Worm (Caenorhabditis elegans) whole organism, L1 larva: ENCODE measurements around the gene pho-1.
A peak's percentile ranks its signal among the peaks of the same experiment; 100 is the strongest.

Experiments
- C16A3.4 ChIP-seq: fragments of 150-350 bp; optimal IDR thresholded peaks from 2 replicates; lab custom pipeline; 2014; ENCODE audit warnings: missing biosample characterization, missing genetic modification characterization
- C34B4.2 ChIP-seq: sonication (generic microtip); optimal IDR thresholded peaks from 2 replicates; lab custom pipeline; 2017; ENCODE audit warnings: mild to moderate bottlenecking, missing genetic modification characterization, missing compliant biosample characterization
- F16B12.6 ChIP-seq: fragments of 150-350 bp; optimal IDR thresholded peaks from 2 replicates; lab custom pipeline; 2014; ENCODE audit warnings: missing biosample characterization, missing genetic modification characterization
- ceh-63 ChIP-seq: fragments of 200-800 bp; sonication (Bioruptor generic); optimal IDR thresholded peaks from 2 replicates; lab custom pipeline; 2018; ENCODE audit warnings: mild to moderate bottlenecking, missing genetic modification characterization, missing compliant biosample characterization
- ceh-8 ChIP-seq: fragments of 200-800 bp; sonication (Bioruptor generic); optimal IDR thresholded peaks from 2 replicates; lab custom pipeline; 2018; ENCODE audit warnings: mild to moderate bottlenecking, missing genetic modification characterization, moderate library complexity, missing compliant biosample characterization
- ceh-82 ChIP-seq, 3 experiments: fragments of 150-350 bp in 1 of 3; sonication (generic microtip) in 2 of 3; optimal IDR thresholded peaks; 2 replicates each; lab custom pipeline; 2014 to 2017; ENCODE audit warnings: missing biosample characterization in 3 of 3, missing genetic modification characterization in 3 of 3
- dsc-1 ChIP-seq: sonication (generic microtip); optimal IDR thresholded peaks from 2 replicates; lab custom pipeline; 2016; ENCODE audit warnings: mild to moderate bottlenecking, missing genetic modification characterization, missing compliant biosample characterization
- efl-1 ChIP-seq, 4 experiments: fragments of 150-350 bp; optimal IDR thresholded peaks in 3 of 4; peaks in 1 of 4; 1 replicate in 1 of 4; 2 replicates in 3 of 4; lab custom pipeline; 2014; ENCODE audit warnings: missing biosample characterization in 2 of 4, missing genetic modification characterization in 2 of 4, missing genetic modification reagents in 2 of 4
- efl-3 ChIP-seq: fragments of 200-800 bp; sonication (Bioruptor generic); optimal IDR thresholded peaks from 2 replicates; lab custom pipeline; 2018; ENCODE audit warnings: mild to moderate bottlenecking, missing genetic modification characterization, missing compliant biosample characterization
- egl-13 ChIP-seq: sonication (generic microtip); optimal IDR thresholded peaks from 2 replicates; lab custom pipeline; 2016; ENCODE audit warnings: missing genotype, missing genetic modification reagents, missing genetic modification characterization, missing compliant biosample characterization
- elt-3 ChIP-seq, 6 experiments: fragments of 150-350 bp in 1 of 6; sonication (generic microtip); optimal IDR thresholded peaks; 2 replicates each; lab custom pipeline; 2017 to 2018; ENCODE audit warnings: missing biosample characterization in 6 of 6, missing genetic modification characterization in 6 of 6, inconsistent platforms in 1 of 6
- ets-5 ChIP-seq: fragments of 200-800 bp; sonication (Bioruptor generic); IDR thresholded peaks from 2 replicates; pipeline ENCODE4 v1.3.6; 2022; ENCODE audit warnings: missing genetic modification characterization, missing compliant biosample characterization
- fkh-4 ChIP-seq: sonication (generic microtip); optimal IDR thresholded peaks from 2 replicates; lab custom pipeline; 2016; ENCODE audit warnings: missing compliant biosample characterization, missing genetic modification characterization, borderline replicate concordance
- hlh-4 ChIP-seq: sonication (generic microtip); optimal IDR thresholded peaks from 2 replicates; lab custom pipeline; 2016; ENCODE audit warnings: mild to moderate bottlenecking, missing genetic modification characterization, missing compliant biosample characterization
- jun-1 ChIP-seq: fragments of 150-350 bp; optimal IDR thresholded peaks from 2 replicates; lab custom pipeline; 2014; ENCODE audit warnings: missing biosample characterization, missing genetic modification reagents, missing genetic modification characterization
- lin-14 ChIP-seq: fragments of 200-800 bp; sonication (Bioruptor generic); optimal IDR thresholded peaks from 2 replicates; lab custom pipeline; 2018; ENCODE audit warnings: mild to moderate bottlenecking, missing genetic modification characterization, moderate library complexity, missing compliant biosample characterization
- lin-15B ChIP-seq: fragments of 150-350 bp; sonication (generic microtip); optimal IDR thresholded peaks from 3 replicates; lab custom pipeline; 2014; ENCODE audit warnings: missing biosample characterization, missing genetic modification characterization
- lin-35 ChIP-seq, 2 experiments: fragments of 150-350 bp; optimal IDR thresholded peaks; 2 replicates each; lab custom pipeline; 2014; ENCODE audit warnings: missing biosample characterization in 2 of 2, missing genetic modification characterization in 2 of 2, missing genetic modification reagents in 2 of 2
- lin-39 ChIP-seq: fragments of 150-350 bp; optimal IDR thresholded peaks from 2 replicates; lab custom pipeline; 2014; ENCODE audit warnings: missing biosample characterization, missing genetic modification reagents, missing genetic modification characterization
- lir-3 ChIP-seq: sonication (generic microtip); optimal IDR thresholded peaks from 2 replicates; lab custom pipeline; 2016; ENCODE audit warnings: mild to moderate bottlenecking, missing genetic modification characterization, moderate library complexity, missing compliant biosample characterization; ENCODE audit not compliant: poor library complexity
- lsy-2 ChIP-seq, 2 experiments: fragments of 150-350 bp; optimal IDR thresholded peaks; 2 replicates each; lab custom pipeline; 2014; ENCODE audit warnings: missing biosample characterization in 2 of 2, missing genetic modification characterization in 2 of 2
- mdl-1 ChIP-seq, 2 experiments: fragments of 150-350 bp; optimal IDR thresholded peaks; 2 replicates each; lab custom pipeline; 2014 to 2017; ENCODE audit warnings: missing biosample characterization in 2 of 2, missing genetic modification characterization in 2 of 2, inconsistent platforms in 1 of 2
- mef-2 ChIP-seq: fragments of 150-350 bp; optimal IDR thresholded peaks from 2 replicates; lab custom pipeline; 2014; ENCODE audit warnings: missing biosample characterization, missing genetic modification characterization
- mep-1 ChIP-seq: fragments of 150-350 bp; optimal IDR thresholded peaks from 2 replicates; lab custom pipeline; 2014; ENCODE audit warnings: missing biosample characterization, missing genetic modification characterization
- nhr-11 ChIP-seq: fragments of 150-350 bp; optimal IDR thresholded peaks from 2 replicates; lab custom pipeline; 2014; ENCODE audit warnings: missing biosample characterization, missing genetic modification characterization
- nhr-12 ChIP-seq: sonication (generic microtip); optimal IDR thresholded peaks from 2 replicates; lab custom pipeline; 2017; ENCODE audit warnings: missing biosample characterization, missing genetic modification characterization
- nhr-19 ChIP-seq: fragments of 200-800 bp; sonication (Bioruptor generic); conservative IDR thresholded peaks from 2 replicates; pipeline ENCODE4 v1.3.6; 2022; ENCODE audit warnings: missing genetic modification characterization, missing compliant biosample characterization
- nhr-20 ChIP-seq: sonication (generic microtip); optimal IDR thresholded peaks from 2 replicates; lab custom pipeline; 2016; ENCODE audit warnings: mild to moderate bottlenecking, missing genetic modification characterization, missing compliant biosample characterization
- nhr-47 ChIP-seq: sonication (generic microtip); optimal IDR thresholded peaks from 2 replicates; lab custom pipeline; 2016; ENCODE audit warnings: mild to moderate bottlenecking, missing genetic modification characterization, moderate library complexity, missing compliant biosample characterization
- nhr-71 ChIP-seq: sonication (generic microtip); optimal IDR thresholded peaks from 2 replicates; lab custom pipeline; 2016; ENCODE audit warnings: mild to moderate bottlenecking, missing genetic modification characterization, moderate library complexity, missing compliant biosample characterization
- nhr-90 ChIP-seq: sonication (generic microtip); optimal IDR thresholded peaks from 2 replicates; lab custom pipeline; 2016; ENCODE audit warnings: mild to moderate bottlenecking, missing genetic modification characterization, missing compliant biosample characterization; ENCODE audit not compliant: poor library complexity
- rnt-1 ChIP-seq: sonication (generic microtip); optimal IDR thresholded peaks from 2 replicates; lab custom pipeline; 2016; ENCODE audit warnings: mild to moderate bottlenecking, missing genetic modification characterization, moderate library complexity, missing compliant biosample characterization
- snu-23 ChIP-seq: sonication (generic microtip); optimal IDR thresholded peaks from 2 replicates; lab custom pipeline; 2016; ENCODE audit warnings: missing genetic modification characterization, missing compliant biosample characterization
- sptf-1 ChIP-seq: fragments of 150-350 bp; optimal IDR thresholded peaks from 2 replicates; lab custom pipeline; 2014; ENCODE audit warnings: missing biosample characterization, missing genetic modification characterization
- swsn-7 ChIP-seq: sonication (generic microtip); optimal IDR thresholded peaks from 2 replicates; lab custom pipeline; 2016; ENCODE audit warnings: missing genetic modification characterization, missing compliant biosample characterization
- unc-130 ChIP-seq: fragments of 150-350 bp; optimal IDR thresholded peaks from 2 replicates; lab custom pipeline; 2017; ENCODE audit warnings: missing biosample characterization, missing genetic modification characterization, inconsistent platforms
- unc-62 ChIP-seq: fragments of 150-350 bp; optimal IDR thresholded peaks from 2 replicates; lab custom pipeline; 2014; ENCODE audit warnings: missing biosample characterization, missing genetic modification reagents, missing genetic modification characterization
- unc-86 ChIP-seq: sonication (generic microtip); optimal IDR thresholded peaks from 2 replicates; lab custom pipeline; 2016; ENCODE audit warnings: missing genetic modification characterization, missing compliant biosample characterization
- xbp-1 ChIP-seq: sonication (generic microtip); optimal IDR thresholded peaks from 2 replicates; lab custom pipeline; 2016; ENCODE audit warnings: missing genetic modification characterization, missing compliant biosample characterization
- zag-1 ChIP-seq: fragments of 150-350 bp; optimal IDR thresholded peaks from 2 replicates; lab custom pipeline; 2014; ENCODE audit warnings: missing biosample characterization, missing genetic modification characterization

pho-1 gene

DNA sequence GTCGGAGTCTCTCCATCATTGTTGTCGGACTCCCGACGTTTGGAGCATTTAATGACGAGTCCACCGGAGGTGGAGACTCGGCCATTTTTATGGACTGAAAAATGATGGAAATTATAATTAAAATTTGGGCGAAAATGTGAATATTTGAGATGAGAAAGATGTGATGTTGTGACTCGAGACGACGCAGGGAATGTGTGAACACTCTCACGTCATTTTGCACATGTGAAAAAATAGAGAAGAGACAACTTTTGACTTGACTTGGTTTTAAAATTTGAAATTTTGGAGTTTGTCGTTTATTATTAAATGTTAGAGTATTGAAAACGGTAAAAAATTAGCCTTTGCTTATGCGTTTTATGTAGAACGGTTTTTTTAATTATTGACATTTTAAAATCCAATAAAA is 10.4 kb downstream of the pho-1 start, which contains the start of gene dsh-1:
TSS of gene dsh-1 (minus strand) at position 101 of the 400 bp plus-strand sequence.
- TF ChIP-seq ceh-63, result no peak
- TF ChIP-seq lin-35 (GFP tag; optimal IDR thresholded peaks at IDR 0.05; lab: Kevin White, UChicago), result peak in 1 of 2 experiments; percentile 2
- TF ChIP-seq F16B12.6 (tag; lab: Kevin White, UChicago), result peak; percentile 68

DNA sequence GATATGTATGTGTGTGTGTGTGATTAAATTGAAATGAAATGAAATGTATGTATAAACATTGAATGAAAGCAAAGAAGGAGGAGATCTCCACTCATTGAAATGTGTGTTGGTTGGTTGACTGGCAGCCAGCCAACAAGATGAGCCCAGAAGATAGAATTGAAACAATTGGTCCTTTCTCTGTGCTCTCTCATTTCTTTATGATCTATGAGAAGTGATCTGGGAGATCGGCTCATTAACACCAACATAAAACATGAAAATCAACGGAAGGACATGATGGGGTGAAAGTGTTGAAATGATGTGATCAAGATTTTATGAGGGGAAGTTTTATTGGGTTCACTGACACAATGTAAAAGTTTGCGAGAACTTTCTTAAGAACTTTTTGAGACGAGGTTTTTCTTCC is 12.8 kb downstream of the pho-1 start:
- peak; percentile 41 for TF ChIP-seq nhr-71 (tag; lab: Kevin White, UChicago)
- peak; percentile 32 for TF ChIP-seq dsc-1 (tag; lab: Kevin White, UChicago)
- TF ChIP-seq ets-5 (GFP tag; lab: Robert Waterston, UW), result no peak
- TF ChIP-seq mef-2 (tag; lab: Kevin White, UChicago), result no peak
- peak in 1 of 2 experiments; percentile 1 for TF ChIP-seq lsy-2 (tag; optimal IDR thresholded peaks at IDR 0.05; lab: Kevin White, UChicago)
- TF ChIP-seq ceh-82 (tag; optimal IDR thresholded peaks at IDR 0.05; lab: Kevin White, UChicago), result no peak
- peak; percentile 1 for TF ChIP-seq snu-23
- peak; percentile 72 for TF ChIP-seq rnt-1
- no peak for TF ChIP-seq lin-39
- no peak for TF ChIP-seq C34B4.2 (tag; lab: Kevin White, UChicago)
- peak; percentile 5 for TF ChIP-seq lin-14 (GFP tag; lab: Kevin White, UChicago)

DNA sequence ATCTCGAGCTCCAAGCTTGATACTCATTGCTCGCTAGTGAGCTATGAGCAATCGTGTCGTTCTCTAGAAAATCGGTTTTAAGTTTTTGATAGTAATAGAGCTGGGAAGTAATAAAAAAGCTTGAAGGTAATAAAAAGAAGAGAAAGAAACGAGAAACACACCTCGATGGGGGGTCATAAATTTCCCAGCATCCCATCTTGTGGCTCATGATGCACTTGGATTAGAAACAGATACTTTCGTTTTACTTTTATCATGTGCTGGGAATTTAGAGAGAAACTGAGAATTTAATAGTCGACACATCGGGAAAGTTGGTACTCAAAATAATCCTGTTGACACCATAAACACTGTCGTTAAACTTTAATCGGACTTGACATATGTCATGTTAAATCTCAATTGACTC is 15.0 kb downstream of the pho-1 start:
- no peak for TF ChIP-seq hlh-4 (tag; lab: Kevin White, UChicago)
- TF ChIP-seq lin-15B, result no peak
- TF ChIP-seq snu-23, result peak; percentile 16
- TF ChIP-seq nhr-71 (tag; lab: Kevin White, UChicago), result peak; percentile 36
- no peak for TF ChIP-seq nhr-11 (tag; lab: Kevin White, UChicago)
- TF ChIP-seq rnt-1, result peak; percentile 65
- TF ChIP-seq nhr-20, result no peak
- no peak for TF ChIP-seq C34B4.2 (tag; lab: Kevin White, UChicago)
- peak; percentile 16 for TF ChIP-seq unc-130 (tag; lab: Kevin White, UChicago)
- no peak for TF ChIP-seq unc-62 (GFP tag; lab: Kevin White, UChicago)
- peak; percentile 73 for TF ChIP-seq fkh-4 (tag; lab: Kevin White, UChicago)
- TF ChIP-seq C16A3.4 (tag; lab: Kevin White, UChicago), result peak; percentile 2
- TF ChIP-seq lir-3, result no peak
- TF ChIP-seq dsc-1 (tag; lab: Kevin White, UChicago), result peak; percentile 96
- peak in 1 of 2 experiments; percentile 19 for TF ChIP-seq lsy-2 (tag; optimal IDR thresholded peaks at IDR 0.05; lab: Kevin White, UChicago)
- TF ChIP-seq, all 84 proteins: peak for 8

DNA sequence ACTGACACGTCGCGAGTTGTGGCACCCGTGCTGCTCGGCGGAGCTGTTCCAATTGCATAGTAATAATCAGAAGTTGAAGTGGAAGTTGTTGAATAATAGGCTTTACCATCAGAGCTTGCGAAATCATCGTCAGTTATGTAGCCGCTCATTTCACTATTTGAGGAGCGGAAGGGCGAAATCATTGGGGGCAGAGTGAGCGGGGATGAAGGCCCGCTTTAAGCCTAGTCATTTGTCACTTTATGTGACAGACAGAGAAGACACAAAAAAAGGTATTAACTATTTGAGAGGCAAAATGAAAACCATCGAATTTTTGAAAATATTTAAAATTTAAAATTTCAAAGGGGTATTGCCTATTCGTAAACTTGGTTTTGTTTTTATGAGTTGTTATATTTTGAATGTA is 17.3 kb downstream of the pho-1 start:
- TF ChIP-seq efl-1 (optimal IDR thresholded peaks at IDR 0.05; lab: Kevin White, UChicago), result no peak
- TF ChIP-seq efl-1 (GFP tag; optimal IDR thresholded peaks at IDR 0.05 in 1 of 2; lab: Kevin White, UChicago), result peak in 1 of 2 experiments; percentile 58
- TF ChIP-seq nhr-12 (tag; lab: Kevin White, UChicago), result no peak

DNA sequence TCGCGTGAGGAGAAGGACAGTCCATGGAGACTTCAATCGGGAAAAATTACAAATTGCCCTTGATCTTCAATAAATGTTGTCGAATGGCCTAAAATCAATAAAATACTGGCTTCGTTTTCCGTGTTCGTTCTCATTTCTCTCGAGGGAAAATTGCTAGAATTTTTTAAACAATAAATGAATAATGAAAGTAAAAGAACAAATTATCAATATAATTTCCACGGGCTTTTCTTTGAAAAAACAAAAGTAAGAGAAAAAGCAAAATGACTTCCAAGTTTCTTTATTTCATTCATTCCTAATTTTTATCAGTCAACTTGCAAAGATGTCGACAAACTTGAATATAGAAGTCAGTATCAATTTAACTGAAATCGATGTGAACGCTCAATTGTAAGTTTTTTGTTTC is 23.0 kb downstream of the pho-1 start, which contains the start of gene C34F11.1:
TSS of gene C34F11.1 (plus strand) at position 301 of the 400 bp plus-strand sequence.
- no peak for TF ChIP-seq nhr-19 (GFP tag; lab: Robert Waterston, UW)
- TF ChIP-seq mep-1, result no peak
- no peak for TF ChIP-seq unc-86 (tag; lab: Kevin White, UChicago)
- TF ChIP-seq swsn-7 (tag; lab: Kevin White, UChicago), result no peak
- no peak for TF ChIP-seq lsy-2 (tag; optimal IDR thresholded peaks at IDR 0.05; lab: Kevin White, UChicago)
- TF ChIP-seq zag-1 (tag; lab: Kevin White, UChicago), result no peak
- no peak for TF ChIP-seq egl-13 (tag; lab: Kevin White, UChicago)
- no peak for TF ChIP-seq ets-5 (GFP tag; lab: Robert Waterston, UW)
- no peak for TF ChIP-seq xbp-1 (tag; lab: Kevin White, UChicago)
- TF ChIP-seq efl-3 (GFP tag; lab: Kevin White, UChicago), result no peak
- TF ChIP-seq sptf-1, result no peak
- no peak for TF ChIP-seq nhr-90 (tag; lab: Kevin White, UChicago)
- no peak for TF ChIP-seq nhr-47
- TF ChIP-seq jun-1 (tag; lab: Kevin White, UChicago), result no peak
- no peak for TF ChIP-seq ceh-8
- no peak for TF ChIP-seq elt-3 (tag; optimal IDR thresholded peaks at IDR 0.05; lab: Kevin White, UChicago)
- TF ChIP-seq mdl-1 (tag; optimal IDR thresholded peaks at IDR 0.05; lab: Kevin White, UChicago), result no peak
